Fruit fly (Drosophila melanogaster): ENCODE data around the gene CG15635.

Gene CG15635

DNA sequence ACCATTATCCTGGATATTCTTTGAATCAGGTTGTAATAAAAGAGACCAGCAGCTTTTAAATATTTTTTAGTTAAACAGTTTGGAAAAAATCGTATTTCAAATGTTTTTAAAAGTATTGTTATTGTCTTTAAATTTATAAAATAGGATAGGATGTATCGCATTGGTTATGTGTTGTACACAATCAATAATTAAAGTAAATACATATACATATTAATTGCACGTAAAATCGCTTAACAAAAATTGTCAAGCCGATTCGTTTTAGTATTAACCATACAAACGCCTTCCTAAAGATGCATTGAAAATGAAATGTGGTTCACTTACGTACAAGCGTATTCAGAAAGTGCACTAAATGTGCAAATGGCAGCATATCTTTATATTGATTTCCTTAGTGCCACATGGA, 4.0 kb downstream of the CG15635 start, which contains the start of gene CG43798:
TSS of gene CG43798 (plus strand) at position 301 of the 400 bp plus-strand sequence.
- no peak for TF ChIP-seq CG8478 (optimal IDR thresholded peaks at IDR 0.05)
- TF ChIP-seq EcR (GFP tag; optimal IDR thresholded peaks at IDR 0.05), result no peak
- TF ChIP-seq pan (optimal IDR thresholded peaks at IDR 0.05), result no peak
- no peak for TF ChIP-seq Dll (optimal IDR thresholded peaks at IDR 0.05)
- TF ChIP-seq psq (optimal IDR thresholded peaks at IDR 0.05), result no peak
- TF ChIP-seq usp (GFP tag; optimal IDR thresholded peaks at IDR 0.05), result no peak

DNA sequence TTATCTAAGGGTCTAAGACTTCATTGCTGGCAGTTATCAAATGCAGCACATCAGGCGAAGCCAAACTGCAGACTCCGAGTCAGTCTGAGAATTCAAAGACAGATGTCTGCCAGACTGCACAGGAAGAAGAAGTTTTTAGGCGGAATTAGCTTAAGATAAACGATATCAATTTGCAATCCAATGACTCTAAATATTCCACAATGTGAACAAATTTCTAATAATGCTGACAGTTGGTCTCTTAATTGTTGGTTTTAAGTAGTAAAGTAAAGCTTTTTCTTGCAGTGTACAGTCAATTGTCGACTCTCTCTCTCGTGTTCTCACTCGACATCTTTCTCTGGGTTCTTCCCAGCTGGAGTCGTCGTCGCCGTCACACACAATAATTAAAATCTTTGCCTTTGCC, 6.0 kb downstream of the CG15635 start:
- no peak for TF ChIP-seq usp (GFP tag; optimal IDR thresholded peaks at IDR 0.05)
- no peak for TF ChIP-seq CG8478 (optimal IDR thresholded peaks at IDR 0.05)
- peak in 1 of 2 experiments; percentile 3 for TF ChIP-seq EcR (GFP tag; optimal IDR thresholded peaks at IDR 0.05)
- TF ChIP-seq psq (optimal IDR thresholded peaks at IDR 0.05), result no peak

DNA sequence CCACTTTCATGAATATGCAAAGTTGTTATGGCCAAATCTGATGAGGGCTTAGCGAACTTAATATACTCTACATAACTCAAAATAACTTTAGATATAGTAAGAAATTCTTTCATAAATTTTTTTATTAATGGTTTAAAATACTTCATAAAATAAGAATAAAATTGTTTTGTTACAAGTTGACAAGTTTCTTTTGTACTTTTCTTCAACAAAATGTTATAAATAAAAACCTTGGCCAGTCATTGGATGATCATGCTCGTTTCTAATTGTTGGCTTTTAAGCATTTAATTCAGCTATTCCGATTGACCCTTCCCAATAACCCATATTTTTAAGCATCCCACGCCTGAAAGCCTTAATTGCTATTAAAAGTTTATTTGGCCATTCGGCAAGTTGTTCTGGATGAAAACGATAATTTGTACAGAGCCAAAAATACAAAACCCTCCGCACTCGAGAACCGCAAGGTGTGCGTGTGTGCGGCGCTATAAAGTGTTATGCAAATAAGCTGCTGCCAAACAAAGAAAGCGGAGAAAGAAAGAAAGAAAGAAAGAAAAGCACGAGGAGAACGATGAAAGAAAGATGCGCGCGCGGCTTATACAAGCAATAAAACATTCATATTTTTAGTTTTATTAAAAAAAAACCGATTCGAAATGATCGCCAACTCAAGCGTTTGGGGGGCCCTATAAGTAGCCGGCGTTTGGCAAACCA, 8.1 kb downstream of the CG15635 start, which contains the start of gene CG3355:
TSS of gene CG3355 (plus strand) at position 652 of the 702 bp plus-strand sequence.
- no peak for TF ChIP-seq CG8478 (optimal IDR thresholded peaks at IDR 0.05)
- no peak for TF ChIP-seq usp (GFP tag; optimal IDR thresholded peaks at IDR 0.05)
- no peak for TF ChIP-seq pan (optimal IDR thresholded peaks at IDR 0.05)
- TF ChIP-seq psq (optimal IDR thresholded peaks at IDR 0.05), result no peak
- TF ChIP-seq EcR (GFP tag; optimal IDR thresholded peaks at IDR 0.05), result no peak
- TF ChIP-seq Dll (optimal IDR thresholded peaks at IDR 0.05), result no peak

DNA sequence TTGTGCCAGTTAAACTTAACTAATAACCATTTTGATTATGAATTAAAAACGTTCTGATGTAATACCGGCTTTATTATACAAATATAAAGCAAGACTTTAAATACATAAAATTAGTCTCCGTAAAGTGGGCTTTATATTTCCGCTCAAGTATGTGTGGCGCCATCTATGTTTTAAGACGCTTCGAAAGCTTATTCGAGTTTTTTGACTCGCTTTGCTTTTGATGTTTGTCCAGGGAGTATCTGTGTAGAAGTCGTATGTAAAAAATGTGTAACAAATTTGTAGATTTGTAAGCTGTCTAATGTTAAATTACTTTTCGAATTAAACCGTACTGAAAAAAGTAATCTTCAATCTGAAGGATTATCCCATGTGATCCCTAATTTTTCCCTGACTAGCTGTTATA, 18.2 kb downstream of the CG15635 start:
- no peak for TF ChIP-seq usp (GFP tag; optimal IDR thresholded peaks at IDR 0.05)
- no peak for TF ChIP-seq CG8478 (optimal IDR thresholded peaks at IDR 0.05)
- no peak for TF ChIP-seq EcR (GFP tag; optimal IDR thresholded peaks at IDR 0.05)
- no peak for TF ChIP-seq psq (optimal IDR thresholded peaks at IDR 0.05)
- no peak for TF ChIP-seq Dll (optimal IDR thresholded peaks at IDR 0.05)
- TF ChIP-seq pan (optimal IDR thresholded peaks at IDR 0.05), result no peak

DNA sequence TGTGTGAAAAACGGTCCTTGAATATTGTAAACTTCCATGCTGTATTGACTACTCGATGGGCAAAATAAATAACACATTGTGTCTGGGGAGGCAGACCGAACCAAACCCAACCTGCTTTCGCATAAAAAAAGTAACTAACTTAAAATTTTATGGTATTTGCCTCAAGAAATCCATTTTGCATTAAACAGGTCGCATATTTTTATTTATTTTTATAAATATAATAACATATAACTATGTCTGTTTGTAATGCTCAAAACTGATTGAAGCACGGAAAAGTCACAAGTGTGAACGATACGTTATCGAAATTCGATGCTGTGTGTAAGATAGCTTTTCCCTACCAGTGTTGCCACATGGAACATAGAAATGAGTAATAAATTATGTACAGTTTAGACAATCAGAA, 39.6 kb downstream of the CG15635 start, which contains the start of gene CG11929:
TSS of gene CG11929 (plus strand) at position 301 of the 400 bp plus-strand sequence.
- TF ChIP-seq EcR (GFP tag; optimal IDR thresholded peaks at IDR 0.05) (no peak), Dll (optimal IDR thresholded peaks at IDR 0.05) (no peak)

DNA sequence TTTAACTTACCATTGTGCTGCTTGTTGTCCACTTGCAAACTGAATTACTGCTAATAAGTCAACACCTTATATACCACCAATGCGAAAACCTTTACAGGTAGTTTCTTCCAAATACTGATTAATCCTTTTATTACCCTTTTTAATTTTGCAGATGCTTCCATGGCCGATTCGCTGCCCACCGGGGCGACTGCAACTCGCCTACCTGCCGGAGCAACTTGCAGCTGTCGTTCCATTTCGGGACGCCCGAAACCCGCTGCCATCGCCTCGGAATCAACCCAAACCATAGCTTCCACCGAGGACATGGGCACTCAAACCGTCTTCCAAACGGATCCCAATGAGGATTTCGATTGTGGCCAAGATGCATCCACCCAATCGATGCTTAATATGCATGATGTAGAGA, 41.6 kb downstream of the CG15635 start, which contains the start of gene Elba1:
TSS of gene Elba1 (minus strand) at position 101 of the 400 bp plus-strand sequence.
- no peak for TF ChIP-seq usp (GFP tag; optimal IDR thresholded peaks at IDR 0.05)
- no peak for TF ChIP-seq pan (optimal IDR thresholded peaks at IDR 0.05)
- no peak for TF ChIP-seq CG8478 (optimal IDR thresholded peaks at IDR 0.05)
- no peak for TF ChIP-seq Dll (optimal IDR thresholded peaks at IDR 0.05)
- no peak for TF ChIP-seq EcR (GFP tag; optimal IDR thresholded peaks at IDR 0.05)
- no peak for TF ChIP-seq psq (optimal IDR thresholded peaks at IDR 0.05)

DNA sequence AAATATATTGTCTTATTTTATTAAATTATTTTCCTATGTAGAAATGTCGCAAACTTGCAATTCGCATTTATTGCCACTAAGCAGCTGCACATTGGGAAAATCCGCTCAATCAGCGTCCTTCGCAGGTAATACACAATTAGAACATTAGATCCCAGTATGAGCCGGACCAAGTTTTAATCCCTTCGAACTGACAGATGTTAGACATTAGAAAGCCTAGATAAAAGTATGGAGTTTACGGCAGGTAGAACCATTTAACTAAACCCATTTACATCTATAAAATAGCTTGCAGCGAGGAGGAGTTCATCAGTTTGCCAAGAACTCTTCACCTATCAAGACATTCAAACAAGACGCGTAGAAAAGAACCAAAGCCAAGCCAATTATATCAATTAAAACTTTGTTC, 44.4 kb downstream of the CG15635 start, which contains the start of gene Elba3:
TSS of gene Elba3 (plus strand) at position 301 of the 400 bp plus-strand sequence.
- no peak for TF ChIP-seq usp (GFP tag; optimal IDR thresholded peaks at IDR 0.05)
- no peak for TF ChIP-seq CG8478 (optimal IDR thresholded peaks at IDR 0.05)
- no peak for TF ChIP-seq EcR (GFP tag; optimal IDR thresholded peaks at IDR 0.05)
- TF ChIP-seq psq (optimal IDR thresholded peaks at IDR 0.05), result no peak
- no peak for TF ChIP-seq pan (optimal IDR thresholded peaks at IDR 0.05)
- no peak for TF ChIP-seq Dll (optimal IDR thresholded peaks at IDR 0.05)

DNA sequence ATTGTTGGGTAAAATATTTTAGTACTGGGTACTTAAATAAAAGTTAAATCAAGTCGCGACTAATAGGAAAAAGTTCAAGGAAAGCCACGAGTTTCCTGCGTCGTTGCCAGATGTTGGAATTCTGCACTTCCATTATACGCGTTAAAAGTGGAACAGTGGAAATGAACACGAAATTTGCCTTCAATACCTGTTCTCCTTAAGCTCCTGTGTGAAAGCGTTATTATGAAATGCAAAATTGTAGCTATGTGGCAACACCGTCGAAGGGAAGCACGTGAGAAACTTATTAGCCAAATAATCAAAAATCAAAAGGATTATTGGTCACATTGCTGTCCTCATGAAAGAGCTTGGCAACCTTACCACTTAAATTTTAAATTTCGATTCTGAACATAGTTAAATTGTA, 47.8 kb downstream of the CG15635 start, which contains the start of gene CG3251:
TSS of gene CG3251 (minus strand) at position 101 of the 400 bp plus-strand sequence.
- no peak for TF ChIP-seq EcR (GFP tag; optimal IDR thresholded peaks at IDR 0.05)
- TF ChIP-seq CG8478 (optimal IDR thresholded peaks at IDR 0.05), result no peak
- no peak for TF ChIP-seq pan (optimal IDR thresholded peaks at IDR 0.05)
- no peak for TF ChIP-seq usp (GFP tag; optimal IDR thresholded peaks at IDR 0.05)
- TF ChIP-seq Dll (optimal IDR thresholded peaks at IDR 0.05), result no peak
- no peak for TF ChIP-seq psq (optimal IDR thresholded peaks at IDR 0.05)

DNA sequence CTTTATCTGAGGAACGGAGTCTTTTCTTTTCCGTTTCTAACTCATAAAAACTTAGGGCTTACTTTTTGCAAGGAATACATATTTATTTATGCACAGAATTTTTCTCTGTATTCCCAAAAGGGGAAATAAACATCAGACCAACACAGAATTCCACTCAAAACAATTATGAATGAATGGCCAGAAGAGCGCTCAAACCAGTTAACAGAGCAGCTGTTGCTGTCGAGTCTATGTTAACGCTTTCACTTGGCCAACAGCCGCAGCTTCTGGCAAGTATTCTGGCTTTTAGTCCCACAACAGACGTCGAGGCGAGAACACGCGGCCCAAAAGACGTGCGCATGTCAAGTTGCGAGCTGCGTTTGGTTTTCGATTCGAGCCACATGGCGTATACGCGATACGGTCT, 51.6 kb downstream of the CG15635 start, which contains the start of gene dcma:
TSS of gene dcma (plus strand) at position 301 of the 400 bp plus-strand sequence.
- TF ChIP-seq psq (optimal IDR thresholded peaks at IDR 0.05) (no peak), EcR (GFP tag; optimal IDR thresholded peaks at IDR 0.05) (no peak), pan (optimal IDR thresholded peaks at IDR 0.05) (no peak), Dll (optimal IDR thresholded peaks at IDR 0.05) (no peak), usp (GFP tag; optimal IDR thresholded peaks at IDR 0.05) (no peak), CG8478 (optimal IDR thresholded peaks at IDR 0.05) (no peak)

Data from whole organism.